Fruit fly (Drosophila melanogaster) whole organism, pupa: ENCODE results near the gene CG17777.

ENCODE experiments used
- CG14655 ChIP-seq: fragments of 200-800 bp; sonication (Bioruptor generic); optimal IDR thresholded peaks from 3 replicates; lab custom pipeline; 2017; ENCODE audit warnings: mild to moderate bottlenecking, missing biosample characterization, missing genetic modification reagents, missing genetic modification characterization
- CG34367 ChIP-seq: fragments of 200-800 bp; sonication (Bioruptor generic); optimal IDR thresholded peaks from 2 replicates; lab custom pipeline; 2018; ENCODE audit warnings: missing biosample characterization, mild to moderate bottlenecking, missing genetic modification characterization
- EcR ChIP-seq: fragments of 200-800 bp; sonication (Bioruptor generic); optimal IDR thresholded peaks from 3 replicates; lab custom pipeline; 2019; ENCODE audit warnings: missing biosample characterization, missing genetic modification characterization, mild to moderate bottlenecking, moderate library complexity, missing genetic modification reagents
- Ets98B ChIP-seq: fragments of 200-800 bp; sonication (Bioruptor generic); IDR thresholded peaks from 2 replicates; pipeline ENCODE4 v1.3.6; 2022; ENCODE audit warnings: missing biosample characterization, missing genetic modification characterization
- fd96Ca ChIP-seq: fragments of 200-800 bp; sonication (Bioruptor generic); IDR thresholded peaks from 3 replicates; pipeline ENCODE4 v1.3.6; 2022; ENCODE audit warnings: missing biosample characterization, missing genetic modification characterization
- rn ChIP-seq: fragments of 200-800 bp; sonication (Bioruptor generic); IDR thresholded peaks from 2 replicates; pipeline ENCODE4 v1.3.6; 2022; ENCODE audit warnings: missing biosample characterization, missing genetic modification characterization

- TF ChIP-seq rn (no peak), CG14655 (GFP tag; lab: Kevin White, UChicago) (no peak), fd96Ca (GFP tag; lab: Robert Waterston, UW) (no peak), Ets98B (GFP tag; lab: Robert Waterston, UW) (no peak), CG34367 (tag; lab: Kevin White, UChicago) (no peak), EcR (GFP tag; lab: Kevin White, UChicago) (no peak)
Measured at dm6 chrX:2218455-2218854, 31.8 kb downstream of the CG17777 start.
